Fruit fly (Drosophila melanogaster) whole organism, adult: ENCODE measurements around the gene AIMP2.

Experiments used
- CG14711 ChIP-seq: fragments of 200-800 bp; sonication (Bioruptor generic); optimal IDR thresholded peaks from 2 replicates; lab custom pipeline; 2018; ENCODE audit warnings: missing biosample characterization, mild to moderate bottlenecking, missing genetic modification characterization, moderate library complexity
- CG33017 ChIP-seq: fragments of 200-800 bp; sonication (Bioruptor generic); optimal IDR thresholded peaks from 2 replicates; lab custom pipeline; 2018; ENCODE audit warnings: missing biosample characterization, mild to moderate bottlenecking, missing genetic modification characterization, moderate library complexity
- CG5204 ChIP-seq: fragments of 200-800 bp; sonication (Bioruptor generic); optimal IDR thresholded peaks from 2 replicates; lab custom pipeline; 2016; ENCODE audit warnings: missing biosample characterization, missing genetic modification characterization
- CG7045 ChIP-seq: fragments of 200-800 bp; sonication (Bioruptor generic); optimal IDR thresholded peaks from 2 replicates; lab custom pipeline; 2017; ENCODE audit warnings: missing biosample characterization, mild to moderate bottlenecking, missing genetic modification characterization
- CG7101 ChIP-seq: fragments of 200-800 bp; sonication (Bioruptor generic); optimal IDR thresholded peaks from 2 replicates; lab custom pipeline; 2018; ENCODE audit warnings: missing biosample characterization, mild to moderate bottlenecking, missing genetic modification characterization, moderate library complexity
- Hr96 ChIP-seq: fragments of 200-800 bp; sonication (Bioruptor generic); optimal IDR thresholded peaks from 2 replicates; lab custom pipeline; 2016; ENCODE audit warnings: missing biosample characterization, missing genetic modification characterization
- cnc ChIP-seq, 2 experiments: fragments of >200 bp; optimal IDR thresholded peaks; 2 replicates each; lab custom pipeline; 2017
- tj ChIP-seq: fragments of 200-800 bp; sonication (Bioruptor generic); optimal IDR thresholded peaks from 3 replicates; lab custom pipeline; 2017; ENCODE audit warnings: missing biosample characterization, mild to moderate bottlenecking, missing genetic modification characterization, moderate library complexity
- toe ChIP-seq: fragments of 200-800 bp; sonication (Bioruptor generic); optimal IDR thresholded peaks from 2 replicates; lab custom pipeline; 2016; ENCODE audit warnings: missing biosample characterization, missing genetic modification characterization

- TF ChIP-seq CG5204 (GFP tag; lab: Kevin White, UChicago) (no peak), toe (GFP tag; lab: Kevin White, UChicago) (no peak), Hr96 (GFP tag; lab: Kevin White, UChicago) (no peak), CG7045 (GFP tag; lab: Kevin White, UChicago) (no peak), cnc (optimal IDR thresholded peaks at IDR 0.05; lab: Kevin White, UChicago) (no peak), CG33017 (no peak), tj (peak; percentile 68), CG14711 (no peak), CG7101 (tag; lab: Kevin White, UChicago) (no peak)
Measured at dm6 chr3L:15624944-15625610, 41.6 kb downstream of the AIMP2 start.
